Fruit fly (Drosophila melanogaster): ENCODE results near the gene VhaPPA1-2.

VhaPPA1-2 gene

dm6 chr3R:14898280-14898756 lies 1.8 kb downstream of the VhaPPA1-2 start, which contains the start of the genes Nup93-2 and CG3817:
Nup93-2 (minus strand) TSS chr3R:14898372.
CG3817 (plus strand) TSS chr3R:14898739.
- TF ChIP-seq CG14711 (tag; optimal IDR thresholded peaks at IDR 0.05) (peak; percentile 59), kay (GFP tag; ENCODE audit: borderline replicate concordance) (no peak), Hr96 (GFP tag; optimal IDR thresholded peaks at IDR 0.05) (no peak), Crg-1 (GFP tag; optimal IDR thresholded peaks at IDR 0.05) (peak; percentile 5), CG1620 (GFP tag; optimal IDR thresholded peaks at IDR 0.05) (peak; percentile 54), CG7101 (tag; optimal IDR thresholded peaks at IDR 0.05) (peak; percentile 86), CG12768 (GFP tag; optimal IDR thresholded peaks at IDR 0.05) (peak; percentile 37), CG33017 (tag; optimal IDR thresholded peaks at IDR 0.05) (peak; percentile 74), CG5204 (GFP tag; optimal IDR thresholded peaks at IDR 0.05) (no peak), Mnt (GFP tag; optimal IDR thresholded peaks at IDR 0.05) (peak; percentile 79), cic (GFP tag; optimal IDR thresholded peaks at IDR 0.05) (peak; percentile 23), ovo (GFP tag; optimal IDR thresholded peaks at IDR 0.05) (peak; percentile 63), CG7045 (GFP tag; optimal IDR thresholded peaks at IDR 0.05) (peak; percentile 66)

dm6 chr3R:14894783-14894883 lies 5.4 kb downstream of the VhaPPA1-2 start, which contains the start of gene CG14860:
CG14860 (plus strand) TSS chr3R:14894784.
- TF ChIP-seq Mnt (GFP tag; optimal IDR thresholded peaks at IDR 0.05) (no peak), CG7101 (tag; optimal IDR thresholded peaks at IDR 0.05) (no peak), tj (GFP tag; optimal IDR thresholded peaks at IDR 0.05) (no peak), Hr96 (GFP tag; optimal IDR thresholded peaks at IDR 0.05) (no peak), CG11617 (GFP tag; optimal IDR thresholded peaks at IDR 0.05) (no peak), kay (GFP tag; ENCODE audit: borderline replicate concordance) (no peak)

DNA sequence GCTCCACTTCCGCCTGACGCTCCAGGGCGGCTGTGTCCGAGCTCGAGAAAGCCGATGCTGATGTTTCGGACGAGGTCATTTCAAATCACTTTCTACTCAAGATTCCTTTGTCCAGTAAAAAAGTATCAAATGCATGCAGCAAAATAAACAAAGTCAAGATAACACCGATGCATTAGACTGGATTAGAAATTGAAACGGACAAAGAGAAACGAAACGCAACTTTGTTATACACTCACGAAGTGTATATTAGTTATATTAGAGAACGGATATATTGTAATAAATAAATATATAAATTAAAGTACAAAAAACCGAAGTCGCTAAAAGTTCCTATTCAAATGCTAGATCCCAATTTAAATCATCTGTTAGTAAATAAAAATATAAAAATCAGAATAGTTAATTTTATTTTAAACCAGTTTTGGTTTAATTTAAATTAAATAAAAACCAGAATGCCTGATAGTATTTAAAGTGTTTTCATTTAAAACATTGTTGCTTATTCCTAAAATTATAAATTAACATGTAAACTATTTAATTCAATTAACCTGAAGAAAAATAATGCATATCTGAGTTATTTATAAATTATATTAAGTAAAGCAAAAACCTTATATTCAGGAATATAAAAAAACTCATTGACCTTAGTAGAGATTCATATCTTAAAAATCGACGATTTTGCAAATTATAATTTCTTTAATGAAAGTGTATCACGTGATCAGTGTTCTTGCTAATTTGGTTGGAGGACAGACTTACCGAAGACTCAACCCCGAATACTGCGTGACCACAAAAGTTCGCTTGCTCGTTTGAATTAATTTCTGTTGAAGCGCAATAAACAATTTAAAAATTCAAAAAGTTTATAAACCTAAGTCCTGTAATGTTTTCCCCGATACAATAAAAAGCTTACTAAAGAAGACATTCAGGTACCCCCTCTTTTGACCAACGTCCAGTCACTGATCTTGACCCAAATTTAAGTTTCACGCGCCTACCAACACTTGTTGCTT lies 6.0 kb downstream of the VhaPPA1-2 start, which contains the start of gene Dph2:
Gene Dph2, minus strand, starts transcription at position 164 of the 992 bp plus-strand sequence.
- TF ChIP-seq CG33017 (tag; optimal IDR thresholded peaks at IDR 0.05) (peak; percentile 88), CG14711 (tag; optimal IDR thresholded peaks at IDR 0.05) (peak; percentile 81), pad (GFP tag; optimal IDR thresholded peaks at IDR 0.05) (no peak), CG1620 (GFP tag; optimal IDR thresholded peaks at IDR 0.05) (peak; percentile 42), bab1 (GFP tag; optimal IDR thresholded peaks at IDR 0.05) (peak; percentile 40), Hr96 (GFP tag; optimal IDR thresholded peaks at IDR 0.05) (no peak), CG7045 (GFP tag; optimal IDR thresholded peaks at IDR 0.05) (peak; percentile 71), CG11617 (GFP tag; optimal IDR thresholded peaks at IDR 0.05) (peak; percentile 53), CG7101 (tag; optimal IDR thresholded peaks at IDR 0.05) (peak; percentile 89), tj (GFP tag; optimal IDR thresholded peaks at IDR 0.05) (peak; percentile 82), cic (GFP tag; optimal IDR thresholded peaks at IDR 0.05) (no peak), Mnt (GFP tag; optimal IDR thresholded peaks at IDR 0.05) (peak; percentile 46)

DNA sequence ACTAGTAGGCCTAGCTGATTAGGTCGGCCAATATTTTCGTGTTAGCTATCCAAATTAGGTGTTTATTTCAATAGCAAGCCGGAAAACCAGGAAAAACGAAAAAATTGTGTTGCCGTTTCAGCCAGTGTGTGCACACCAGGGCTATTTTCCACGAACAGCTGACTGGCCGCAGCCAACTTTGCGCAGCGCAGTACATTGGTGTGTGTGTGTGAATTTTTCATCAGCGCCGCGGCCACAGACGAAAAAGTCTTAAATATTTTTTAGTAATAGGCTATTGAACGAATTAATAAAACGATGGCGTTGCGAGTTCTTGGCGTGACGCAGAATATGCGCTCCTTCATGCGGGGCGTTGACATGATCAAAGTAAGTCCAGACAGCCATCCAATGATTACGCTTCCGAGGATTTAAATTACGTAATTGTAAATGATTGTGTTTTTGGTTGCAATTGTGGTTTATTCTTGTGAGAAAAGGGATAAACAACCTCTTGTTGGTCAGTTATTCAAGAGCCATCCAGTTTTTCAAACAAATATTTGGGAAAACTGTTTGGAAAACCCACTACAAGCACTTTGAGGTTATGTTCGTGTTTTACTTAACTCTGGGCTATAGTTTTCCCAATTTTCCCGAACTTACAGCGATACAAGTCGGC lies 9.9 kb downstream of the VhaPPA1-2 start, which contains the start of the genes CycC and UQCR-C1:
Gene CycC, minus strand, starts transcription at position 142 of the 646 bp plus-strand sequence.
Gene UQCR-C1, plus strand, starts transcription at position 168 of the 646 bp plus-strand sequence.
- peak; percentile 19 for TF ChIP-seq CG7101 (tag; optimal IDR thresholded peaks at IDR 0.05)
- no peak for TF ChIP-seq cic (GFP tag; optimal IDR thresholded peaks at IDR 0.05)
- peak; percentile 70 for TF ChIP-seq bab1 (GFP tag; optimal IDR thresholded peaks at IDR 0.05)

DNA sequence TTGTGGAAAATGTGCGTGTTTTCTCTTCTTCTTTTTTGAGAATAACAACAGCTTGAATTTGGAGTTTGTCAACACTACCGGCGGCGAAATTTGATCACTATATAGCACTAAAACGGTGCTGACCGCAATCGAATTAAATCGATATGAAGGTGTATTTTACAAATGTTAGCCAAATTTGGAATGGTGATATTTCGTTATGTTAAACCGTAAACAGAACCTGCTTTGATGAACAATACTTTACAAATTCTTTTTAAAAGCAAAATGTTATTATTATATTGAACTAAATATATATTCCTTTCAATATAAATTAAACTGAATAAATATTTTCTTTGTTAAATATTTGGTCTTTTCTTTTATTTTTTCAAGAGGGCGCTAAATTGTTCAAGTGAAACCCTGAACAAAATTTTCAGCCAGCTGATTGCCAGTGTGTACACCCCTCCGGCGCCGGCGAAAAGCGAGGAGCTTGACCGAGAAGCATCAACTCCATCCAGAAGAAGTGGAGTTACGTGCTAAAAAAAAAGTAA lies 14.0 kb downstream of the VhaPPA1-2 start, which contains the start of the genes Rrp6, CG33331 and CG33332:
Gene Rrp6, minus strand, starts transcription at position 236 of the 524 bp plus-strand sequence.
Gene CG33331, plus strand, starts transcription at position 446 of the 524 bp plus-strand sequence.
Gene CG33332, plus strand, starts transcription at position 446 of the 524 bp plus-strand sequence.
- peak; percentile 52 for TF ChIP-seq tj (GFP tag; optimal IDR thresholded peaks at IDR 0.05)
- TF ChIP-seq kay (GFP tag; ENCODE audit: borderline replicate concordance): no peak
- TF ChIP-seq CG7045 (GFP tag; optimal IDR thresholded peaks at IDR 0.05): peak; percentile 85
- TF ChIP-seq CG5204 (GFP tag; optimal IDR thresholded peaks at IDR 0.05): no peak
- peak; percentile 83 for TF ChIP-seq bab1 (GFP tag; optimal IDR thresholded peaks at IDR 0.05)
- TF ChIP-seq cic (GFP tag; optimal IDR thresholded peaks at IDR 0.05): peak; percentile 26
- TF ChIP-seq Clk (GFP tag; optimal IDR thresholded peaks at IDR 0.05): peak; percentile 73
- TF ChIP-seq pad (GFP tag; optimal IDR thresholded peaks at IDR 0.05): peak; percentile 76
- TF ChIP-seq cnc (optimal IDR thresholded peaks at IDR 0.05): no peak
- TF ChIP-seq toe (GFP tag; optimal IDR thresholded peaks at IDR 0.05): no peak
- TF ChIP-seq CG1620 (GFP tag; optimal IDR thresholded peaks at IDR 0.05): peak; percentile 83
- peak; percentile 84 for TF ChIP-seq CG14711 (tag; optimal IDR thresholded peaks at IDR 0.05)
- TF ChIP-seq CG7101 (tag; optimal IDR thresholded peaks at IDR 0.05): peak; percentile 85
- TF ChIP-seq CG12768 (GFP tag; optimal IDR thresholded peaks at IDR 0.05): peak; percentile 88
- no peak for TF ChIP-seq Hr96 (GFP tag; optimal IDR thresholded peaks at IDR 0.05)
- TF ChIP-seq CG11617 (GFP tag; optimal IDR thresholded peaks at IDR 0.05): peak; percentile 83
- TF ChIP-seq CG33017 (tag; optimal IDR thresholded peaks at IDR 0.05): peak; percentile 76
- TF ChIP-seq ovo (GFP tag; optimal IDR thresholded peaks at IDR 0.05): peak; percentile 64
- peak; percentile 90 for TF ChIP-seq Crg-1 (GFP tag; optimal IDR thresholded peaks at IDR 0.05)
- peak; percentile 92 for TF ChIP-seq Mnt (GFP tag; optimal IDR thresholded peaks at IDR 0.05)

DNA sequence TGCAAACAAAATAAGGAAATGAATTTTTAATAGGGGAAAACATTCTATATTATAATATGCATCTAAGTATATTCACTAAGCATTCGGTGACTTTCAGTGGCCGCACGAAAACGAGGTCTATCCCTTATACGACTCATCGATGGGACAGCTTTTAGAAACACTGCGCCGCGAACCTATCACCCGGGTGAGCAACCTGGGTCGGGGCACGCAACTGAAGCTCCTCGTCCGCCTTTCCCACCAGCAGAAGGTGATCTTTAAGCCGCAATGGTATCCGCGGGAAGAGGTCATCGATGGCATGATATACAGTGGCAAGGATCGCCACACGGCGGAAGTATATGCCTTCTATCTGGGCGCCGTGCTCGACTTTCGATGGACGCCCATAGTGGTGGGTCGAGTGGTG lies 19.2 kb downstream of the VhaPPA1-2 start:
- TF ChIP-seq CG33017 (tag; optimal IDR thresholded peaks at IDR 0.05): no peak
- TF ChIP-seq CG12768 (GFP tag; optimal IDR thresholded peaks at IDR 0.05): no peak
- TF ChIP-seq Crg-1 (GFP tag; optimal IDR thresholded peaks at IDR 0.05): no peak
- TF ChIP-seq pad (GFP tag; optimal IDR thresholded peaks at IDR 0.05): no peak
- TF ChIP-seq CG7101 (tag; optimal IDR thresholded peaks at IDR 0.05): no peak
- TF ChIP-seq bab1 (GFP tag; optimal IDR thresholded peaks at IDR 0.05): no peak
- TF ChIP-seq Hr96 (GFP tag; optimal IDR thresholded peaks at IDR 0.05): no peak
- no peak for TF ChIP-seq tj (GFP tag; optimal IDR thresholded peaks at IDR 0.05)
- no peak for TF ChIP-seq cic (GFP tag; optimal IDR thresholded peaks at IDR 0.05)
- TF ChIP-seq CG7045 (GFP tag; optimal IDR thresholded peaks at IDR 0.05): no peak
- no peak for TF ChIP-seq Clk (GFP tag; optimal IDR thresholded peaks at IDR 0.05)
- no peak for TF ChIP-seq CG5204 (GFP tag; optimal IDR thresholded peaks at IDR 0.05)
- TF ChIP-seq kay (GFP tag; ENCODE audit: borderline replicate concordance): no peak
- no peak for TF ChIP-seq CG14711 (tag; optimal IDR thresholded peaks at IDR 0.05)
- TF ChIP-seq Mnt (GFP tag; optimal IDR thresholded peaks at IDR 0.05): no peak
- TF ChIP-seq toe (GFP tag; optimal IDR thresholded peaks at IDR 0.05): no peak
- TF ChIP-seq CG1620 (GFP tag; optimal IDR thresholded peaks at IDR 0.05): no peak
- TF ChIP-seq CG11617 (GFP tag; optimal IDR thresholded peaks at IDR 0.05): no peak
- no peak for TF ChIP-seq cnc (optimal IDR thresholded peaks at IDR 0.05)

Data from whole organism, adult.